Worm (Caenorhabditis elegans): ENCODE data around the gene K08H10.10.

DNA sequence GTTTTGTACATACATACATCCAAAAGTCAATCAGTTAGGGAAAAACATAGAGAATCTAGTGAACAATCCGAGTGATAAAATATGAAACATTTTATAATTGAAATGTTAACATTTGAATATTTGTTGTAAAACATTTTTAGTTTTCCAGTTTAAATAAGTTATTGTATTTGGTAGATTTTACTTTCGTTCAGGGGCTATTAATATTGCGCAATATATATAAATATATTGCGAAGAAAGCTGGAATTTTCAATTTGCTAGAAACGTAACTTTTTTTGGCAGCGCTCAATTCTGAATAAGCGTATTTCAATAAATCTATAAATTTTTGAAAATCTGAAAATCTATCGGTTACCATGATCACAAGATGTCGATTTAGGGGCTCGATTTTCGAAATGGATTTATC is 6.6 kb downstream of the K08H10.10 start:
- no peak for TF ChIP-seq ztf-11 (tag; optimal IDR thresholded peaks at IDR 0.05)
- no peak for TF ChIP-seq ZK546.5 (tag; optimal IDR thresholded peaks at IDR 0.05)
- TF ChIP-seq fos-1 (tag; optimal IDR thresholded peaks at IDR 0.05) = no peak
- no peak for TF ChIP-seq ceh-82 (tag; optimal IDR thresholded peaks at IDR 0.05)
- TF ChIP-seq skn-1 (tag; optimal IDR thresholded peaks at IDR 0.05) = no peak
- TF ChIP-seq nfya-1 (tag; optimal IDR thresholded peaks at IDR 0.05; ENCODE audit: insufficient read depth) = no peak
- no peak for TF ChIP-seq egl-27 (tag; optimal IDR thresholded peaks at IDR 0.05)
- no peak for TF ChIP-seq ceh-9 (tag; optimal IDR thresholded peaks at IDR 0.05)
- TF ChIP-seq aly-2 (tag; optimal IDR thresholded peaks at IDR 0.05) = no peak
- TF ChIP-seq lin-39 (tag; optimal IDR thresholded peaks at IDR 0.05) = no peak
- no peak for TF ChIP-seq unc-39 (tag; optimal IDR thresholded peaks at IDR 0.05)
